Fruit fly (Drosophila melanogaster) whole organism: ENCODE results near the gene RanGAP.

ENCODE experiments used
- CG8478 ChIP-seq: fragments of >200 bp; optimal IDR thresholded peaks from 2 replicates; lab custom pipeline; 2018; ENCODE audit warnings: inconsistent platforms
- Dll ChIP-seq: fragments of >200 bp; optimal IDR thresholded peaks from 2 replicates; lab custom pipeline; 2017
- EcR ChIP-seq, 2 experiments: fragments of >200 bp; optimal IDR thresholded peaks; 2 replicates each; lab custom pipeline; 2017; ENCODE audit warnings: missing biosample characterization in 2 of 2, missing genetic modification characterization in 2 of 2, missing genetic modification reagents in 2 of 2
- pan ChIP-seq: fragments of >200 bp; optimal IDR thresholded peaks from 2 replicates; lab custom pipeline; 2017
- psq ChIP-seq: fragments of >200 bp; optimal IDR thresholded peaks from 2 replicates; lab custom pipeline; 2017
- usp ChIP-seq: fragments of >200 bp; optimal IDR thresholded peaks from 2 replicates; lab custom pipeline; 2017; ENCODE audit warnings: missing biosample characterization, missing genetic modification characterization, mixed read lengths

RanGAP gene

dm6 chr2L:19441791-19442190 lies at the start of gene RanGAP:
RanGAP (plus strand) TSS chr2L:19441959.
- TF ChIP-seq usp (GFP tag; lab: Kevin White, UChicago): no peak
- TF ChIP-seq psq: no peak
- TF ChIP-seq pan (lab: Kevin White, UChicago): no peak
- TF ChIP-seq CG8478 (lab: Kevin White, UChicago): no peak
- no peak for TF ChIP-seq EcR (GFP tag; optimal IDR thresholded peaks at IDR 0.05; lab: Kevin White, UChicago)
- no peak for TF ChIP-seq Dll (lab: Kevin White, UChicago)

- TF ChIP-seq pan (lab: Kevin White, UChicago): no peak
- no peak for TF ChIP-seq psq
- TF ChIP-seq Dll (lab: Kevin White, UChicago): no peak
- TF ChIP-seq CG8478 (lab: Kevin White, UChicago): no peak
- TF ChIP-seq usp (GFP tag; lab: Kevin White, UChicago): no peak
- TF ChIP-seq EcR (GFP tag; optimal IDR thresholded peaks at IDR 0.05; lab: Kevin White, UChicago): no peak
Measured at dm6 chr2L:19393703-19394210, 48.0 kb upstream of the RanGAP start, which contains the start of gene CG31798. CG31798 (plus strand) TSS chr2L:19394160.

dm6 chr2L:19397617-19398316 lies 44.0 kb upstream of the RanGAP start:
- TF ChIP-seq psq: no peak
- peak; percentile 54 for TF ChIP-seq Dll (lab: Kevin White, UChicago)

dm6 chr2L:19398317-19399234 lies 43.2 kb upstream of the RanGAP start, which contains the start of gene CG17544:
CG17544 (minus strand) TSS chr2L:19398493.
- TF ChIP-seq Dll (lab: Kevin White, UChicago): no peak
- no peak for TF ChIP-seq EcR (GFP tag; optimal IDR thresholded peaks at IDR 0.05; lab: Kevin White, UChicago)
- no peak for TF ChIP-seq usp (GFP tag; lab: Kevin White, UChicago)
- no peak for TF ChIP-seq psq
- TF ChIP-seq CG8478 (lab: Kevin White, UChicago): no peak
- no peak for TF ChIP-seq pan (lab: Kevin White, UChicago)

- no peak for TF ChIP-seq Dll (lab: Kevin White, UChicago)
- TF ChIP-seq pan (lab: Kevin White, UChicago): no peak
- TF ChIP-seq CG8478 (lab: Kevin White, UChicago): no peak
- no peak for TF ChIP-seq usp (GFP tag; lab: Kevin White, UChicago)
- TF ChIP-seq psq: no peak
- TF ChIP-seq EcR (GFP tag; optimal IDR thresholded peaks at IDR 0.05; lab: Kevin White, UChicago): no peak
Measured at dm6 chr2L:19401914-19402313, 39.8 kb upstream of the RanGAP start.

DNA sequence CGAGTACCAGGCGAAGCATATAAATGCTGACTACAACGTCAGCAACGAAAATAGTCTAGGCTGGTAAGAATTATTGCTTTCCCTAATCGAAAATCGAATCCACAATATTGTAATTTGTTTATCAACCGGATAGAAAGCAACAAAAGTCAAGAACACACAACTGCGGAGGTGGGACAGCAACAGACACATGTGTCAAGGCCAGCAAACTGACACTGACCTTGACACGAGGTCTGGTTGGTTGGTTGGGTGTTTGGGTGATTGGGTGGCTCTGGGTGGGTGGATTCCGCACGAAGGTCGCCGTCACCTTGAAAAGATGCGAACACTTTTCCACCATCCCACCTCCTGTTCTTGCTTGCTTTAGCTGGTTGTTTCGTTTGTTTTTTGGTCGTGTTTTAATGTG lies 39.1 kb upstream of the RanGAP start:
- no peak for TF ChIP-seq EcR (GFP tag; optimal IDR thresholded peaks at IDR 0.05; lab: Kevin White, UChicago)
- no peak for TF ChIP-seq psq
- TF ChIP-seq usp (GFP tag; lab: Kevin White, UChicago): no peak

dm6 chr2L:19403398-19403797 lies 38.4 kb upstream of the RanGAP start:
- TF ChIP-seq CG8478 (lab: Kevin White, UChicago) (no peak), pan (lab: Kevin White, UChicago) (no peak), EcR (GFP tag; optimal IDR thresholded peaks at IDR 0.05; lab: Kevin White, UChicago) (no peak), Dll (lab: Kevin White, UChicago) (no peak), psq (no peak), usp (GFP tag; lab: Kevin White, UChicago) (no peak)

dm6 chr2L:19404804-19405203 lies 37.0 kb upstream of the RanGAP start:
- TF ChIP-seq psq: no peak
- TF ChIP-seq usp (GFP tag; lab: Kevin White, UChicago): no peak
- TF ChIP-seq Dll (lab: Kevin White, UChicago): no peak
- no peak for TF ChIP-seq pan (lab: Kevin White, UChicago)
- no peak for TF ChIP-seq EcR (GFP tag; optimal IDR thresholded peaks at IDR 0.05; lab: Kevin White, UChicago)
- TF ChIP-seq CG8478 (lab: Kevin White, UChicago): no peak

dm6 chr2L:19405685-19406357 lies 35.9 kb upstream of the RanGAP start:
- TF ChIP-seq CG8478 (lab: Kevin White, UChicago) (no peak), EcR (GFP tag; optimal IDR thresholded peaks at IDR 0.05; lab: Kevin White, UChicago) (no peak), Dll (lab: Kevin White, UChicago) (no peak), psq (no peak), pan (lab: Kevin White, UChicago) (no peak), usp (GFP tag; lab: Kevin White, UChicago) (no peak)

- TF ChIP-seq EcR (GFP tag; optimal IDR thresholded peaks at IDR 0.05; lab: Kevin White, UChicago) (no peak), pan (lab: Kevin White, UChicago) (no peak)
Measured at dm6 chr2L:19406419-19406818, 35.3 kb upstream of the RanGAP start.

- no peak for TF ChIP-seq EcR (GFP tag; optimal IDR thresholded peaks at IDR 0.05; lab: Kevin White, UChicago)
- no peak for TF ChIP-seq Dll (lab: Kevin White, UChicago)
- TF ChIP-seq psq: no peak
- TF ChIP-seq pan (lab: Kevin White, UChicago): no peak
- TF ChIP-seq CG8478 (lab: Kevin White, UChicago): no peak
- no peak for TF ChIP-seq usp (GFP tag; lab: Kevin White, UChicago)
Measured at dm6 chr2L:19411966-19412365, 29.8 kb upstream of the RanGAP start.
